Fruit fly (Drosophila melanogaster): ENCODE data around the gene CalpC.

Gene CalpC

DNA sequence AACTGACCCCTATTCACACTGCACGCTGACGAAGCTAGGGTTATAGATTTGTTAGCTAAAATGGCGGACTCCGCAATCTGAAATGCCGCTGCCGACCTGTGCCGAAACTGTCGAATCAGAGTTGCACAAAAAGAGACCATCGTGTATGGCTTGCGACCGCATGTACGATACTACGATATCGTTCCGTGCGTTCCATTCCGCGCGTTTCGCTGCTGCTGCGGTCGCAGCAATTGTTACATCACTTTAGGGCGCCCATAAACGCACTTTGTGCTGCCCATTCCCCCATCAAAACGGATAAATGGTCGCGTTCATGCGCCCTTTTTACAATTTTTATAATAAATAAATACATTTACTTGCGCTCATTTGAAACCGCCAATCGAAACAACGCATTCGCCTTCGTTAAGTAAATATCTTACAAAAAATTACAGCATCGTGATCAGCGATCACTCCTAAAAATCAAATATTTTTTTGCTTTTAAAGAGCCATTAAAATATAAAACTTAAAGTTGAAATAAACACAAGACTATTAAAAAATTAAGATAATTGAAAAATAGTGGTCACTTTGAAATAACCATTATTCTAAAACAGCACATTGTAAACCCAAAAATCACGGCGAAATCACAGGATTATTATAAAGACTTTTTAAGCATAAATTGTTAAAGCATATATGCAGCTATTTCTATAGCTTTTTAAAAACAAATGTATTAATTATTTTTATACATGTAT lies 5.2 kb upstream of the CalpC start, which contains the start of gene Cyp1 (continued):
- no peak for TF ChIP-seq CG9609 (GFP tag; optimal IDR thresholded peaks at IDR 0.05)
- no peak for TF ChIP-seq CG12744 (GFP tag; optimal IDR thresholded peaks at IDR 0.05)
- TF ChIP-seq seq (GFP tag; IDR thresholded peaks at IDR 0.05), result peak; percentile 63
- TF ChIP-seq trem (tag; optimal IDR thresholded peaks at IDR 0.05), result peak; percentile 38
- no peak for TF ChIP-seq Dek (tag; optimal IDR thresholded peaks at IDR 0.05)
- TF ChIP-seq Ssrp (tag; optimal IDR thresholded peaks at IDR 0.05), result no peak
- no peak for TF ChIP-seq Trl (optimal IDR thresholded peaks at IDR 0.05)
- TF ChIP-seq Trl (GFP tag; optimal IDR thresholded peaks at IDR 0.05), result no peak
- TF ChIP-seq chn (GFP tag; optimal IDR thresholded peaks at IDR 0.05), result no peak
- peak; percentile 58; the same call in 2 of the 3 replicates for TF ChIP-seq CG14860 (GFP tag; IDR thresholded peaks at IDR 0.05; ENCODE audit: partially characterized antibody)
- no peak for TF ChIP-seq az2 (GFP tag; optimal IDR thresholded peaks at IDR 0.05)
- TF ChIP-seq CG15601 (tag; optimal IDR thresholded peaks at IDR 0.05), result no peak
- peak; percentile 49 for TF ChIP-seq lilli (GFP tag; optimal IDR thresholded peaks at IDR 0.05)
- peak; percentile 4 for TF ChIP-seq PHDP (tag; optimal IDR thresholded peaks at IDR 0.05)
- TF ChIP-seq inv (GFP tag; IDR thresholded peaks at IDR 0.05; ENCODE audit: partially characterized antibody), result peak; percentile 71; the same call in 1 of the 2 replicates
- TF ChIP-seq pita (GFP tag; optimal IDR thresholded peaks at IDR 0.05), result no peak
- TF ChIP-seq lmd (GFP tag; IDR thresholded peaks at IDR 0.05), result peak; percentile 55
- TF ChIP-seq Dip2 (GFP tag; IDR thresholded peaks at IDR 0.05), result no peak
- TF ChIP-seq CG12219 (GFP tag; optimal IDR thresholded peaks at IDR 0.05), result no peak
- no peak for TF ChIP-seq CG10321 (GFP tag; IDR thresholded peaks at IDR 0.05)
- no peak for TF ChIP-seq CG10147 (GFP tag; optimal IDR thresholded peaks at IDR 0.05)
- peak; percentile 74 for TF ChIP-seq CG34224 (GFP tag; IDR thresholded peaks at IDR 0.05; ENCODE audit: partially characterized antibody)
- peak; percentile 25; the same call in 1 of the 3 replicates for TF ChIP-seq Optix (GFP tag; IDR thresholded peaks at IDR 0.05)
- TF ChIP-seq CG34422 (GFP tag; IDR thresholded peaks at IDR 0.05), result peak; percentile 58; the same call in 1 of the 3 replicates
- TF ChIP-seq so (GFP tag; IDR thresholded peaks at IDR 0.05), result 0 out of 3 replicates have a peak, but pooled peaks have one; percentile 30
- no peak for TF ChIP-seq vfl (GFP tag; optimal IDR thresholded peaks at IDR 0.05)
- no peak for TF ChIP-seq CG8388 (GFP tag; optimal IDR thresholded peaks at IDR 0.05)
- TF ChIP-seq Side (GFP tag; optimal IDR thresholded peaks at IDR 0.05), result peak; percentile 12
- TF ChIP-seq CG3995 (GFP tag; optimal IDR thresholded peaks at IDR 0.05), result peak; percentile 95
- no peak for TF ChIP-seq Camta (GFP tag; optimal IDR thresholded peaks at IDR 0.05)
- TF ChIP-seq yki (optimal IDR thresholded peaks at IDR 0.05), result no peak
- TF ChIP-seq CG7372 (GFP tag; IDR thresholded peaks at IDR 0.05), result peak; percentile 38; the same call in 1 of the 2 replicates
- peak; percentile 29; the same call in 1 of the 3 replicates for TF ChIP-seq H15 (GFP tag; IDR thresholded peaks at IDR 0.05)
- TF ChIP-seq CG7357 (GFP tag; IDR thresholded peaks at IDR 0.05), result peak; percentile 34; the same call in 1 of the 3 replicates
- no peak for TF ChIP-seq fru (optimal IDR thresholded peaks at IDR 0.05)
- TF ChIP-seq CG18764 (GFP tag; optimal IDR thresholded peaks at IDR 0.05), result peak; percentile 72
- no peak for TF ChIP-seq bowl (GFP tag; IDR thresholded peaks at IDR 0.05)
- TF ChIP-seq NC2α (GFP tag; optimal IDR thresholded peaks at IDR 0.05), result no peak
- TF ChIP-seq Hr51 (GFP tag; optimal IDR thresholded peaks at IDR 0.05), result peak in 1 of 2 experiments; percentile 5
- TF ChIP-seq CG10979 (tag; optimal IDR thresholded peaks at IDR 0.05), result no peak
- TF ChIP-seq Hsf (GFP tag; optimal IDR thresholded peaks at IDR 0.05), result no peak
- TF ChIP-seq Bdp1 (GFP tag; optimal IDR thresholded peaks at IDR 0.05), result no peak
- TF ChIP-seq CG6791 (GFP tag; IDR thresholded peaks at IDR 0.05; ENCODE audit: partially characterized antibody), result peak; percentile 85
- TF ChIP-seq p53 (GFP tag; optimal IDR thresholded peaks at IDR 0.05), result no peak
- no peak for TF ChIP-seq ERR (GFP tag; optimal IDR thresholded peaks at IDR 0.05)
- peak; percentile 81 for TF ChIP-seq chm (GFP tag; IDR thresholded peaks at IDR 0.05)
- peak; percentile 27 for TF ChIP-seq grau (tag; optimal IDR thresholded peaks at IDR 0.05)
- TF ChIP-seq wek (GFP tag; optimal IDR thresholded peaks at IDR 0.05), result peak; percentile 48
- peak; percentile 22 for TF ChIP-seq Meics (GFP tag; optimal IDR thresholded peaks at IDR 0.05)
- no peak for TF ChIP-seq salm (tag; optimal IDR thresholded peaks at IDR 0.05)
- no peak; the same call in 1 of the 2 replicates for TF ChIP-seq CG32767 (GFP tag; IDR thresholded peaks at IDR 0.05)
